Fruit fly (Drosophila melanogaster): ENCODE data around the gene lqfR.

The lqfR gene

dm6 chr3R:22455335-22455985, 44.4 kb downstream of the lqfR start:
- TF ChIP-seq psq (optimal IDR thresholded peaks at IDR 0.05) (no peak), usp (GFP tag; optimal IDR thresholded peaks at IDR 0.05) (no peak), CG8478 (optimal IDR thresholded peaks at IDR 0.05) (no peak)

dm6 chr3R:22456007-22456406, 44.9 kb downstream of the lqfR start:
- TF ChIP-seq usp (GFP tag; optimal IDR thresholded peaks at IDR 0.05) (no peak), Dll (optimal IDR thresholded peaks at IDR 0.05) (no peak), EcR (GFP tag; optimal IDR thresholded peaks at IDR 0.05) (no peak), pan (optimal IDR thresholded peaks at IDR 0.05) (no peak), psq (optimal IDR thresholded peaks at IDR 0.05) (no peak), CG8478 (optimal IDR thresholded peaks at IDR 0.05) (no peak)

- TF ChIP-seq usp (GFP tag; optimal IDR thresholded peaks at IDR 0.05): no peak
- TF ChIP-seq CG8478 (optimal IDR thresholded peaks at IDR 0.05): no peak
- TF ChIP-seq EcR (GFP tag; optimal IDR thresholded peaks at IDR 0.05): no peak
- TF ChIP-seq Dll (optimal IDR thresholded peaks at IDR 0.05): no peak
- no peak for TF ChIP-seq pan (optimal IDR thresholded peaks at IDR 0.05)
Measured at dm6 chr3R:22461673-22462585, 50.8 kb downstream of the lqfR start, which contains the start of the genes Rpn7 and AP-2mu. TSS of gene Rpn7 (minus strand) at chr3R:22462054. TSS of gene AP-2mu (plus strand) at chr3R:22462455.

dm6 chr3R:22464611-22465113, 53.6 kb downstream of the lqfR start, which contains the start of gene CG7054:
TSS of gene CG7054 (plus strand) at chr3R:22464985.
- no peak for TF ChIP-seq EcR (GFP tag; optimal IDR thresholded peaks at IDR 0.05)
- TF ChIP-seq usp (GFP tag; optimal IDR thresholded peaks at IDR 0.05): no peak
- no peak for TF ChIP-seq psq (optimal IDR thresholded peaks at IDR 0.05)
- no peak for TF ChIP-seq pan (optimal IDR thresholded peaks at IDR 0.05)
- no peak for TF ChIP-seq CG8478 (optimal IDR thresholded peaks at IDR 0.05)

- TF ChIP-seq usp (GFP tag; optimal IDR thresholded peaks at IDR 0.05): no peak
- no peak for TF ChIP-seq pan (optimal IDR thresholded peaks at IDR 0.05)
- TF ChIP-seq Dll (optimal IDR thresholded peaks at IDR 0.05): no peak
- TF ChIP-seq psq (optimal IDR thresholded peaks at IDR 0.05): no peak
- TF ChIP-seq EcR (GFP tag; optimal IDR thresholded peaks at IDR 0.05): no peak
- TF ChIP-seq CG8478 (optimal IDR thresholded peaks at IDR 0.05): no peak
Measured at dm6 chr3R:22465138-22465537, 54.0 kb downstream of the lqfR start.

dm6 chr3R:22465984-22466530, 55.0 kb downstream of the lqfR start, which contains the start of gene Pebp1:
TSS of gene Pebp1 (plus strand) at chr3R:22466034.
- no peak for TF ChIP-seq CG8478 (optimal IDR thresholded peaks at IDR 0.05)

dm6 chr3R:22467939-22468571, 57.0 kb downstream of the lqfR start, which contains the start of the genes CG5377 and Nrx-1:
TSS of gene CG5377 (minus strand) at chr3R:22468157.
TSS of gene Nrx-1 (plus strand) at chr3R:22468512.
- no peak for TF ChIP-seq EcR (GFP tag; optimal IDR thresholded peaks at IDR 0.05)
- no peak for TF ChIP-seq pan (optimal IDR thresholded peaks at IDR 0.05)
- no peak for TF ChIP-seq Dll (optimal IDR thresholded peaks at IDR 0.05)
- TF ChIP-seq psq (optimal IDR thresholded peaks at IDR 0.05): no peak
- TF ChIP-seq CG8478 (optimal IDR thresholded peaks at IDR 0.05): no peak
- no peak for TF ChIP-seq usp (GFP tag; optimal IDR thresholded peaks at IDR 0.05)

Data from whole organism.